Worm (Caenorhabditis elegans) whole organism, L3 larva: ENCODE measurements around the gene lgc-46.

Experiments used
- R02D3.7 ChIP-seq: fragments of 150-350 bp; optimal IDR thresholded peaks from 2 replicates; lab custom pipeline; 2014; ENCODE audit warnings: missing biosample characterization, missing genetic modification characterization
- ZK546.5 ChIP-seq: sonication (generic microtip); optimal IDR thresholded peaks from 2 replicates; lab custom pipeline; 2017; ENCODE audit warnings: missing biosample characterization, missing genetic modification characterization
- aly-2 ChIP-seq: fragments of 150-350 bp; optimal IDR thresholded peaks from 2 replicates; lab custom pipeline; 2014; ENCODE audit warnings: missing biosample characterization, missing genetic modification characterization
- ama-1 ChIP-seq: fragments of 150-350 bp; optimal IDR thresholded peaks from 2 replicates; lab custom pipeline; 2018
- ceh-16 ChIP-seq: sonication (generic microtip); optimal IDR thresholded peaks from 2 replicates; lab custom pipeline; 2017; ENCODE audit warnings: missing biosample characterization, missing genetic modification characterization
- ceh-28 ChIP-seq: fragments of 150-350 bp; optimal IDR thresholded peaks from 2 replicates; lab custom pipeline; 2014; ENCODE audit warnings: missing biosample characterization, missing genetic modification reagents, missing genetic modification characterization
- ceh-82 ChIP-seq: fragments of 150-350 bp; optimal IDR thresholded peaks from 2 replicates; lab custom pipeline; 2014; ENCODE audit warnings: missing biosample characterization, missing genetic modification characterization
- ceh-9 ChIP-seq: sonication (generic microtip); optimal IDR thresholded peaks from 2 replicates; lab custom pipeline; 2018; ENCODE audit warnings: missing biosample characterization, missing genetic modification characterization
- egl-5 ChIP-seq: fragments of 150-350 bp; optimal IDR thresholded peaks from 2 replicates; lab custom pipeline; 2017; ENCODE audit warnings: missing biosample characterization, missing genetic modification reagents, missing genetic modification characterization, inconsistent platforms
- elt-1 ChIP-seq: fragments of 150-350 bp; optimal IDR thresholded peaks from 2 replicates; lab custom pipeline; 2014; ENCODE audit warnings: missing biosample characterization, missing genetic modification characterization
- elt-2 ChIP-seq: sonication (generic microtip); optimal IDR thresholded peaks from 2 replicates; lab custom pipeline; 2016; ENCODE audit warnings: missing genetic modification reagents, mild to moderate bottlenecking, missing genetic modification characterization, missing compliant biosample characterization
- elt-3 ChIP-seq, 3 experiments: fragments of 150-350 bp in 1 of 3; sonication (generic microtip) in 2 of 3; optimal IDR thresholded peaks; 2 replicates in 2 of 3; 4 replicates in 1 of 3; lab custom pipeline; 2014 to 2017; ENCODE audit warnings: missing biosample characterization in 3 of 3, missing genetic modification characterization in 3 of 3
- eor-1 ChIP-seq, 2 experiments: fragments of 150-350 bp; optimal IDR thresholded peaks; 2 replicates each; lab custom pipeline; 2014 to 2018; ENCODE audit warnings: missing biosample characterization in 2 of 2, missing genetic modification characterization in 2 of 2
- fkh-10 ChIP-seq: sonication (generic microtip); optimal IDR thresholded peaks from 2 replicates; lab custom pipeline; 2017; ENCODE audit warnings: missing biosample characterization, missing genetic modification reagents, missing genetic modification characterization
- fkh-2 ChIP-seq: fragments of 150-350 bp; optimal IDR thresholded peaks from 2 replicates; lab custom pipeline; 2014; ENCODE audit warnings: missing biosample characterization, missing genetic modification reagents, missing genetic modification characterization
- hmg-11 ChIP-seq: sonication (generic microtip); optimal IDR thresholded peaks from 2 replicates; lab custom pipeline; 2016; ENCODE audit warnings: missing genetic modification characterization, missing compliant biosample characterization
- jun-1 ChIP-seq: fragments of 150-350 bp; optimal IDR thresholded peaks from 2 replicates; lab custom pipeline; 2014; ENCODE audit warnings: missing biosample characterization, missing genetic modification reagents, missing genetic modification characterization
- lin-15B ChIP-seq: fragments of 150-350 bp; optimal IDR thresholded peaks from 2 replicates; lab custom pipeline; 2014; ENCODE audit warnings: missing biosample characterization, missing genetic modification characterization
- lin-39 ChIP-seq: fragments of 150-350 bp; optimal IDR thresholded peaks from 2 replicates; lab custom pipeline; 2018; ENCODE audit warnings: missing biosample characterization, missing genetic modification reagents, missing genetic modification characterization
- lsy-12 ChIP-seq: sonication (generic microtip); optimal IDR thresholded peaks from 2 replicates; lab custom pipeline; 2016; ENCODE audit warnings: mild to moderate bottlenecking, missing genetic modification characterization, missing compliant biosample characterization
- mdl-1 ChIP-seq: fragments of 150-350 bp; optimal IDR thresholded peaks from 2 replicates; lab custom pipeline; 2014; ENCODE audit warnings: missing biosample characterization, missing genetic modification characterization
- nfya-1 ChIP-seq: sonication (generic microtip); optimal IDR thresholded peaks from 2 replicates; lab custom pipeline; 2017; ENCODE audit warnings: missing genetic modification characterization, mild to moderate bottlenecking, missing compliant biosample characterization, antibody characterized with exemption, moderate library complexity; ENCODE audit not compliant: insufficient read depth
- nhr-11 ChIP-seq: fragments of 150-350 bp; optimal IDR thresholded peaks from 2 replicates; lab custom pipeline; 2014; ENCODE audit warnings: missing biosample characterization, missing genetic modification characterization
- nhr-12 ChIP-seq: fragments of 150-350 bp; optimal IDR thresholded peaks from 2 replicates; lab custom pipeline; 2014; ENCODE audit warnings: missing biosample characterization, missing genetic modification characterization
- nhr-23 ChIP-seq: fragments of 150-350 bp; optimal IDR thresholded peaks from 2 replicates; lab custom pipeline; 2014; ENCODE audit warnings: missing biosample characterization, missing genetic modification reagents, missing genetic modification characterization
- nhr-25 ChIP-seq: sonication (generic microtip); optimal IDR thresholded peaks from 2 replicates; lab custom pipeline; 2017; ENCODE audit warnings: missing biosample characterization, missing genetic modification characterization
- nhr-28 ChIP-seq: fragments of 150-350 bp; optimal IDR thresholded peaks from 2 replicates; lab custom pipeline; 2014; ENCODE audit warnings: missing biosample characterization, missing genetic modification characterization
- nhr-43 ChIP-seq: sonication (generic microtip); optimal IDR thresholded peaks from 2 replicates; lab custom pipeline; 2016; ENCODE audit warnings: mild to moderate bottlenecking, missing genetic modification characterization, missing compliant biosample characterization; ENCODE audit not compliant: poor library complexity, severe bottlenecking
- nhr-67 ChIP-seq: fragments of 150-350 bp; optimal IDR thresholded peaks from 2 replicates; lab custom pipeline; 2014; ENCODE audit warnings: missing biosample characterization, missing genetic modification characterization
- nhr-76 ChIP-seq: fragments of 150-350 bp; sonication (generic microtip); optimal IDR thresholded peaks from 5 replicates; lab custom pipeline; 2014; ENCODE audit warnings: missing biosample characterization, missing genetic modification characterization
- nhr-77 ChIP-seq: fragments of 150-350 bp; optimal IDR thresholded peaks from 2 replicates; lab custom pipeline; 2014; ENCODE audit warnings: missing biosample characterization, missing genetic modification characterization
- pha-4 ChIP-seq: fragments of 150-350 bp; optimal IDR thresholded peaks from 2 replicates; lab custom pipeline; 2014; ENCODE audit warnings: missing biosample characterization, missing genetic modification reagents, missing genetic modification characterization
- pqm-1 ChIP-seq: fragments of 150-350 bp; optimal IDR thresholded peaks from 2 replicates; lab custom pipeline; 2017; ENCODE audit warnings: missing biosample characterization, missing genetic modification characterization, inconsistent platforms
- sea-2 ChIP-seq: fragments of 150-350 bp; sonication (generic microtip); optimal IDR thresholded peaks from 4 replicates; lab custom pipeline; 2014; ENCODE audit warnings: missing biosample characterization, missing genetic modification reagents, missing genetic modification characterization
- skn-1 ChIP-seq: fragments of 150-350 bp; optimal IDR thresholded peaks from 2 replicates; lab custom pipeline; 2014; ENCODE audit warnings: missing biosample characterization, missing genetic modification characterization
- snpc-4 ChIP-seq: fragments of 150-350 bp; optimal IDR thresholded peaks from 2 replicates; lab custom pipeline; 2014; ENCODE audit warnings: missing biosample characterization, missing genetic modification characterization
- tbx-2 ChIP-seq: sonication (generic microtip); optimal IDR thresholded peaks from 2 replicates; lab custom pipeline; 2016; ENCODE audit warnings: mild to moderate bottlenecking, missing genetic modification characterization, missing compliant biosample characterization
- zag-1 ChIP-seq: fragments of 150-350 bp; optimal IDR thresholded peaks from 2 replicates; lab custom pipeline; 2014; ENCODE audit warnings: missing biosample characterization, missing genetic modification characterization
- ztf-11 ChIP-seq: fragments of 150-350 bp; optimal IDR thresholded peaks from 2 replicates; lab custom pipeline; 2014; ENCODE audit warnings: missing biosample characterization, missing genetic modification characterization
- ztf-4 ChIP-seq: fragments of 150-350 bp; optimal IDR thresholded peaks from 2 replicates; lab custom pipeline; 2014; ENCODE audit warnings: missing biosample characterization, missing genetic modification characterization

The lgc-46 gene

ce11 chrIII:1084971-1085370, 50.9 kb downstream of the lgc-46 start:
- TF ChIP-seq ceh-28 (tag; lab: Kevin White, UChicago) (peak; percentile 60), nhr-76 (no peak)

- TF ChIP-seq ZK546.5: no peak
- TF ChIP-seq lsy-12 (tag; lab: Kevin White, UChicago): no peak
- TF ChIP-seq elt-3 (tag; optimal IDR thresholded peaks at IDR 0.05; lab: Kevin White, UChicago): no peak
- TF ChIP-seq nhr-12 (tag; lab: Kevin White, UChicago): no peak
- no peak for TF ChIP-seq nhr-76
- no peak for TF ChIP-seq fkh-10 (GFP tag; lab: Kevin White, UChicago)
- no peak for TF ChIP-seq mdl-1 (tag; lab: Kevin White, UChicago)
- TF ChIP-seq ceh-9 (tag; lab: Kevin White, UChicago): no peak
- no peak for TF ChIP-seq nhr-25
- TF ChIP-seq nhr-43 (tag; lab: Kevin White, UChicago): no peak
- TF ChIP-seq nhr-77 (tag; lab: Kevin White, UChicago): no peak
- no peak for TF ChIP-seq ztf-11
- no peak for TF ChIP-seq ama-1 (lab: Kevin White, UChicago)
- TF ChIP-seq snpc-4 (tag; lab: Kevin White, UChicago): no peak
- TF ChIP-seq lin-39 (tag; lab: Kevin White, UChicago): no peak
- TF ChIP-seq tbx-2: no peak
These were observed 54.7 kb downstream of the lgc-46 start, which contains the start of gene par-2 for ce11 chrIII:1081101-1081500. TSS of gene par-2 (plus strand) at chrIII:1081401.

- TF ChIP-seq hmg-11 (peak; percentile 83), fkh-10 (GFP tag; lab: Kevin White, UChicago) (peak; percentile 62), egl-5 (tag; lab: Kevin White, UChicago) (peak; percentile 80), pha-4 (peak; percentile 98), sea-2 (GFP tag; lab: Kevin White, UChicago) (no peak), mdl-1 (tag; lab: Kevin White, UChicago) (peak; percentile 81), ceh-82 (tag; lab: Kevin White, UChicago) (peak; percentile 57), tbx-2 (peak; percentile 70), ama-1 (lab: Kevin White, UChicago) (peak; percentile 71), ceh-28 (tag; lab: Kevin White, UChicago) (peak; percentile 87), nhr-43 (tag; lab: Kevin White, UChicago) (peak; percentile 79), elt-2 (tag; lab: Kevin White, UChicago) (peak; percentile 78), zag-1 (tag; lab: Kevin White, UChicago) (peak; percentile 46), lsy-12 (tag; lab: Kevin White, UChicago) (peak; percentile 60), snpc-4 (tag; lab: Kevin White, UChicago) (peak; percentile 87), ceh-16 (no peak), lin-15B (tag; lab: Kevin White, UChicago) (peak; percentile 99), lin-39 (tag; lab: Kevin White, UChicago) (peak; percentile 95), nhr-77 (tag; lab: Kevin White, UChicago) (peak; percentile 59), eor-1 (tag; optimal IDR thresholded peaks at IDR 0.05; lab: Kevin White, UChicago) (no peak), elt-1 (tag; lab: Kevin White, UChicago) (peak; percentile 60), nhr-67 (tag; lab: Kevin White, UChicago) (no peak), jun-1 (peak; percentile 82), nhr-25 (peak; percentile 97), nhr-28 (tag; lab: Kevin White, UChicago) (no peak), fkh-2 (tag; lab: Kevin White, UChicago) (no peak), elt-3 (tag; optimal IDR thresholded peaks at IDR 0.05; lab: Kevin White, UChicago) (peak in 1 of 3 experiments; percentile 60), nhr-11 (tag; lab: Kevin White, UChicago) (peak; percentile 1), aly-2 (tag; lab: Kevin White, UChicago) (no peak), R02D3.7 (tag; lab: Kevin White, UChicago) (peak; percentile 80), skn-1 (peak; percentile 81), nhr-23 (tag; lab: Kevin White, UChicago) (peak; percentile 98), ceh-9 (tag; lab: Kevin White, UChicago) (no peak), ztf-4 (peak; percentile 34), nfya-1 (tag; lab: Kevin White, UChicago) (peak; percentile 96), pqm-1 (tag; lab: Kevin White, UChicago) (peak; percentile 62)
These were observed 55.3 kb downstream of the lgc-46 start, which contains the start of the genes rab-18 and kbp-4 for ce11 chrIII:1080536-1080935. TSS of gene rab-18 (minus strand) at chrIII:1080775. TSS of gene kbp-4 (plus strand) at chrIII:1080901.
